Fruit fly (Drosophila melanogaster): ENCODE measurements around the gene Ent1.

The Ent1 gene

DNA sequence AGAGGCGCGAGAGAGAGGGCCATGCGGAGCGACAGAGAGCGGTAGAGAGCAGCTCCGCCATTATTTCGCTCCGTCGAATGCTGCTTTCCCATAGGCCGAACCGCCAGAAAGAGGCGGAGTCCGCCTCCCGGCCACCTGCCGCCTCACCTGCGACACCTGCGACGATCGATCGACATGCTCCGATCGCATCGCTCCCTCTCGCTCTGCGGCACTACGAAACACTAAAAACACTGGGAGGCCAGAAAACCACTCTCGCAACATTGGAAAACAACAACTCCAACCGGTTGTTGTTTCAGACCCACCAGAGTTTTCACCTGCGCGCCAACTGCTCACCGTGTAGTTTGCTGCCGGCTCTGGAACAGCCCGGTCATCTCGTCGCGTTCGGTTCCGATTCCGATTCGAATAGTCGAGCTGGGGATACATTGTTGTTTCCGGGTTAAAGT is 20.1 kb upstream of the Ent1 start, which contains the start of gene al (continued):
- TF ChIP-seq Dip2 (GFP tag; IDR thresholded peaks at IDR 0.05) (no peak), CG4854 (GFP tag; optimal IDR thresholded peaks at IDR 0.05) (no peak), Aef1 (GFP tag; IDR thresholded peaks at IDR 0.05) (peak; percentile 88), inv (GFP tag; IDR thresholded peaks at IDR 0.05; ENCODE audit: partially characterized antibody) (no peak), CG8290 (GFP tag; optimal IDR thresholded peaks at IDR 0.05) (no peak), CG8290 (tag; optimal IDR thresholded peaks at IDR 0.05) (no peak), Sry-β (GFP tag; optimal IDR thresholded peaks at IDR 0.05) (no peak), CG31441 (GFP tag; IDR thresholded peaks at IDR 0.05) (no peak), ro (GFP tag; IDR thresholded peaks at IDR 0.05) (no peak), CG16779 (GFP tag; IDR thresholded peaks at IDR 0.05) (no peak), CG8944 (GFP tag; optimal IDR thresholded peaks at IDR 0.05) (no peak), HLH3B (GFP tag; IDR thresholded peaks at IDR 0.05) (no peak), lab (GFP tag; optimal IDR thresholded peaks at IDR 0.05) (no peak), en (GFP tag; optimal IDR thresholded peaks at IDR 0.05) (no peak), tx (GFP tag; optimal IDR thresholded peaks at IDR 0.05) (no peak), fd3F (GFP tag; optimal IDR thresholded peaks at IDR 0.05) (no peak), gcm (GFP tag; optimal IDR thresholded peaks at IDR 0.05) (no peak), CG4730 (GFP tag; IDR thresholded peaks at IDR 0.05) (no peak), CG11456 (GFP tag; IDR thresholded peaks at IDR 0.05) (no peak), NfI (GFP tag; optimal IDR thresholded peaks at IDR 0.05) (no peak), CG9932 (GFP tag; IDR thresholded peaks at IDR 0.05) (no peak), CG18764 (GFP tag; optimal IDR thresholded peaks at IDR 0.05) (no peak), CG6813 (GFP tag; optimal IDR thresholded peaks at IDR 0.05) (no peak), lbe (GFP tag; optimal IDR thresholded peaks at IDR 0.05) (no peak), Adf1 (GFP tag; IDR thresholded peaks at IDR 0.05) (peak; percentile 35; the same call in 1 of the 2 replicates), E2f1 (GFP tag; IDR thresholded peaks at IDR 0.05) (no peak), Ravus (GFP tag; IDR thresholded peaks at IDR 0.05) (no peak), bigmax (GFP tag; optimal IDR thresholded peaks at IDR 0.05) (no peak), vvl (GFP tag; IDR thresholded peaks at IDR 0.05) (peak; percentile 49), CG5180 (GFP tag; optimal IDR thresholded peaks at IDR 0.05) (no peak), so (GFP tag; IDR thresholded peaks at IDR 0.05) (no peak), Max (GFP tag; optimal IDR thresholded peaks at IDR 0.05) (no peak), chm (GFP tag; IDR thresholded peaks at IDR 0.05) (no peak; the same call in 1 of the 2 replicates), Asciz (GFP tag; optimal IDR thresholded peaks at IDR 0.05) (no peak), CG12769 (tag; optimal IDR thresholded peaks at IDR 0.05) (peak; percentile 37), dimm (GFP tag; IDR thresholded peaks at IDR 0.05) (no peak), Hr78 (GFP tag; optimal IDR thresholded peaks at IDR 0.05) (peak in 1 of 2 experiments; percentile 12), CG18476 (GFP tag; optimal IDR thresholded peaks at IDR 0.05) (no peak), ind (GFP tag; optimal IDR thresholded peaks at IDR 0.05) (no peak), CG13123 (GFP tag; optimal IDR thresholded peaks at IDR 0.05) (no peak), CG2199 (GFP tag; IDR thresholded peaks at IDR 0.05) (no peak), CG9215 (GFP tag; IDR thresholded peaks at IDR 0.05) (no peak), cwo (GFP tag; optimal IDR thresholded peaks at IDR 0.05) (no peak), jing (GFP tag; optimal IDR thresholded peaks at IDR 0.05) (no peak), usp (GFP tag; optimal IDR thresholded peaks at IDR 0.05) (no peak), CG34224 (GFP tag; IDR thresholded peaks at IDR 0.05; ENCODE audit: partially characterized antibody) (peak; percentile 46; the same call in 1 of the 3 replicates), chn (GFP tag; optimal IDR thresholded peaks at IDR 0.05) (no peak), Mrtf (GFP tag; IDR thresholded peaks at IDR 0.05) (no peak), zfh1 (GFP tag; IDR thresholded peaks at IDR 0.05) (no peak), pita (GFP tag; optimal IDR thresholded peaks at IDR 0.05) (no peak), CG17359 (tag; optimal IDR thresholded peaks at IDR 0.05) (no peak), lmd (GFP tag; IDR thresholded peaks at IDR 0.05) (no peak)

All from whole organism, embryonic.